Worm (Caenorhabditis elegans): Measurements from ENCODE around the gene xbx-6.

The xbx-6 gene

ce11 chrV:9730743-9731706, 28.2 kb downstream of the xbx-6 start (continued):
- TF ChIP-seq lin-54 (GFP tag; optimal IDR thresholded peaks at IDR 0.05) (peak; percentile 62), F23B12.7 (tag; optimal IDR thresholded peaks at IDR 0.05; ENCODE audit: insufficient read depth) (no peak), lin-40 (tag; optimal IDR thresholded peaks at IDR 0.05) (peak; percentile 94), tlf-1 (GFP tag; optimal IDR thresholded peaks at IDR 0.05) (peak; percentile 72), ztf-3 (GFP tag; optimal IDR thresholded peaks at IDR 0.05) (peak; percentile 65), attf-5 (GFP tag; optimal IDR thresholded peaks at IDR 0.05) (peak; percentile 98), egl-18 (GFP tag; IDR thresholded peaks at IDR 0.05) (0 out of 2 replicates have a peak, but pooled peaks have one; percentile 13), madf-3 (GFP tag; IDR thresholded peaks at IDR 0.05) (no peak), chd-7 (tag; optimal IDR thresholded peaks at IDR 0.05) (peak; percentile 96), pbrm-1 (GFP tag; IDR thresholded peaks at IDR 0.05) (peak; percentile 58), hmg-1.2 (GFP tag; IDR thresholded peaks at IDR 0.05) (peak; percentile 66; the same call in 1 of the 2 replicates), lir-1 (GFP tag; conservative IDR thresholded peaks at IDR 0.05) (peak; percentile 70), ztf-6 (GFP tag; IDR thresholded peaks at IDR 0.05) (0 out of 2 replicates have a peak, but pooled peaks have one; percentile 62), dox-1 (GFP tag; IDR thresholded peaks at IDR 0.05) (peak; percentile 92), ceh-40 (GFP tag; IDR thresholded peaks at IDR 0.05) (no peak), ztf-28 (GFP tag; IDR thresholded peaks at IDR 0.05) (0 out of 2 replicates have a peak, but pooled peaks have one; percentile 4), D2030.7 (GFP tag; IDR thresholded peaks at IDR 0.05) (no peak), Y79H2A.3 (GFP tag; conservative IDR thresholded peaks at IDR 0.05) (no peak), K11D2.4 (GFP tag; IDR thresholded peaks at IDR 0.05) (peak; percentile 83), Y53F4B.3 (GFP tag; IDR thresholded peaks at IDR 0.05) (no peak), sea-2 (GFP tag; IDR thresholded peaks at IDR 0.05) (peak; percentile 74; the same call in 1 of the 2 replicates), T26A5.8 (tag; optimal IDR thresholded peaks at IDR 0.05) (no peak), tbp1 (GFP tag; optimal IDR thresholded peaks at IDR 0.05) (peak; percentile 77), ama-1 (optimal IDR thresholded peaks at IDR 0.05) (peak; percentile 99), ama-1 (GFP tag; optimal IDR thresholded peaks at IDR 0.05) (peak in 1 of 2 experiments; percentile 43), lsl-1 (GFP tag; optimal IDR thresholded peaks at IDR 0.05) (no peak), nhr-120 (GFP tag; IDR thresholded peaks at IDR 0.05) (no peak), xnd-1 (tag; optimal IDR thresholded peaks at IDR 0.05) (no peak), unc-62 (GFP tag; optimal IDR thresholded peaks at IDR 0.05) (peak; percentile 32), B0019.2 (GFP tag; conservative IDR thresholded peaks at IDR 0.05) (peak; percentile 32; the same call in 1 of the 2 replicates), ztf-22 (GFP tag; optimal IDR thresholded peaks at IDR 0.05) (peak; percentile 72), sptf-2 (GFP tag; optimal IDR thresholded peaks at IDR 0.05) (no peak), F49E8.2 (tag; optimal IDR thresholded peaks at IDR 0.05; ENCODE audit: insufficient read depth) (no peak), egl-44 (GFP tag; IDR thresholded peaks at IDR 0.05) (peak; percentile 71; the same call in 1 of the 2 replicates), F22D6.2 (tag; optimal IDR thresholded peaks at IDR 0.05) (peak; percentile 52), Y53G8AR.9 (GFP tag; conservative IDR thresholded peaks at IDR 0.05) (peak; percentile 82)

ce11 chrV:9731852-9732251, 29.0 kb downstream of the xbx-6 start:
- TF ChIP-seq tbp1 (GFP tag; optimal IDR thresholded peaks at IDR 0.05) = no peak
- no peak for TF ChIP-seq die-1 (tag; optimal IDR thresholded peaks at IDR 0.05)
- TF ChIP-seq zfh-2 (GFP tag; conservative IDR thresholded peaks at IDR 0.05) = no peak
- no peak for TF ChIP-seq Y53G8AR.9 (GFP tag; conservative IDR thresholded peaks at IDR 0.05)
- TF ChIP-seq B0035.1 (tag; optimal IDR thresholded peaks at IDR 0.05) = no peak
- TF ChIP-seq unc-130 (GFP tag; optimal IDR thresholded peaks at IDR 0.05) = no peak
- no peak for TF ChIP-seq akir-1 (GFP tag; optimal IDR thresholded peaks at IDR 0.05)
- no peak for TF ChIP-seq attf-6 (GFP tag; IDR thresholded peaks at IDR 0.05)
- peak; percentile 1 for TF ChIP-seq zim-3 (tag; optimal IDR thresholded peaks at IDR 0.05)
- TF ChIP-seq F57A8.1 (GFP tag; optimal IDR thresholded peaks at IDR 0.05) = no peak
- no peak for TF ChIP-seq snpc-1.1 (tag; optimal IDR thresholded peaks at IDR 0.05; ENCODE audit: insufficient read depth)
- peak; percentile 52 for TF ChIP-seq ama-1 (optimal IDR thresholded peaks at IDR 0.05)
- no peak for TF ChIP-seq ama-1 (GFP tag; optimal IDR thresholded peaks at IDR 0.05)
- TF ChIP-seq B0261.1 (tag; optimal IDR thresholded peaks at IDR 0.05) = no peak
- TF ChIP-seq nfya-1 (tag; optimal IDR thresholded peaks at IDR 0.05; ENCODE audit: borderline replicate concordance, insufficient read depth) = no peak
